Fruit fly (Drosophila melanogaster) whole organism, embryonic: ENCODE data around the gene CG9518.

Experiments
- B-H2 ChIP-seq: fragments of 200-800 bp; sonication (Bioruptor generic); optimal IDR thresholded peaks from 2 replicates; lab custom pipeline; 2018; ENCODE audit warnings: missing biosample characterization, mild to moderate bottlenecking, missing genetic modification characterization
- CG10274 ChIP-seq: fragments of 200-800 bp; sonication (Bioruptor generic); optimal IDR thresholded peaks from 3 replicates; lab custom pipeline; 2017; ENCODE audit warnings: missing biosample characterization, mild to moderate bottlenecking, missing genetic modification characterization
- CG10321 ChIP-seq: fragments of 200-800 bp; sonication (Bioruptor generic); IDR thresholded peaks from 2 replicates; pipeline ENCODE4 v1.3.6; 2022; ENCODE audit warnings: missing biosample characterization, missing genetic modification characterization
- CG11560 ChIP-seq: fragments of 200-800 bp; sonication (Bioruptor generic); IDR thresholded peaks from 3 replicates; pipeline ENCODE4 v1.3.6; 2022; ENCODE audit warnings: missing biosample characterization, missing genetic modification characterization
- CG15479 ChIP-seq: fragments of 200-800 bp; sonication (Bioruptor generic); optimal IDR thresholded peaks from 3 replicates; lab custom pipeline; 2019; ENCODE audit warnings: missing biosample characterization, mild to moderate bottlenecking, missing genetic modification characterization, moderate library complexity
- CG1602 ChIP-seq: fragments of 200-800 bp; sonication (Bioruptor generic); optimal IDR thresholded peaks from 3 replicates; lab custom pipeline; 2016; ENCODE audit warnings: missing biosample characterization, missing genetic modification characterization
- CG18476 ChIP-seq: fragments of 200-800 bp; sonication (Bioruptor generic); optimal IDR thresholded peaks from 2 replicates; lab custom pipeline; 2016; ENCODE audit warnings: missing biosample characterization, mild to moderate bottlenecking, missing genetic modification characterization
- CG18764 ChIP-seq: fragments of 200-800 bp; sonication (Bioruptor generic); optimal IDR thresholded peaks from 3 replicates; lab custom pipeline; 2016; ENCODE audit warnings: missing biosample characterization, missing genetic modification characterization
- CG2120 ChIP-seq: fragments of 200-800 bp; sonication (Bioruptor generic); optimal IDR thresholded peaks from 3 replicates; lab custom pipeline; 2016; ENCODE audit warnings: missing biosample characterization, missing genetic modification characterization
- CG2875 ChIP-seq: fragments of 200-800 bp; sonication (Bioruptor generic); optimal IDR thresholded peaks from 2 replicates; lab custom pipeline; 2017; ENCODE audit warnings: missing biosample characterization, mild to moderate bottlenecking, missing genetic modification characterization, missing genetic modification reagents
- CG32532 ChIP-seq: fragments of 200-800 bp; sonication (Bioruptor generic); IDR thresholded peaks from 2 replicates; pipeline ENCODE4 v1.3.6; 2022; ENCODE audit warnings: missing biosample characterization, missing genetic modification characterization
- CG34224 ChIP-seq: fragments of 200-800 bp; sonication (Bioruptor generic); IDR thresholded peaks from 3 replicates; pipeline ENCODE4 v1.3.6; 2022; ENCODE audit warnings: missing biosample characterization, missing genetic modification characterization; ENCODE audit not compliant: partially characterized antibody
- CG5953 ChIP-seq: fragments of 200-800 bp; sonication (Bioruptor generic); IDR thresholded peaks from 2 replicates; pipeline ENCODE4 v1.3.6; 2022; ENCODE audit warnings: missing biosample characterization, missing genetic modification characterization
- CG6654 ChIP-seq: fragments of 200-800 bp; sonication (Bioruptor generic); optimal IDR thresholded peaks from 2 replicates; lab custom pipeline; 2017; ENCODE audit warnings: missing biosample characterization, mild to moderate bottlenecking, missing genetic modification characterization
- CG6854 ChIP-seq: fragments of 200-800 bp; sonication (Bioruptor generic); optimal IDR thresholded peaks from 3 replicates; lab custom pipeline; 2017; ENCODE audit warnings: missing biosample characterization, mild to moderate bottlenecking, missing genetic modification characterization
- CG7556 ChIP-seq: fragments of 200-800 bp; sonication (Bioruptor generic); optimal IDR thresholded peaks from 2 replicates; lab custom pipeline; 2017; ENCODE audit warnings: missing biosample characterization, mild to moderate bottlenecking, missing genetic modification characterization
- CG7839 ChIP-seq: fragments of 200-800 bp; sonication (Bioruptor generic); optimal IDR thresholded peaks from 3 replicates; lab custom pipeline; 2018; ENCODE audit warnings: missing biosample characterization, mild to moderate bottlenecking, missing genetic modification characterization, moderate library complexity
- CG8089 ChIP-seq: fragments of 200-800 bp; sonication (Bioruptor generic); optimal IDR thresholded peaks from 3 replicates; lab custom pipeline; 2016; ENCODE audit warnings: missing biosample characterization, missing genetic modification characterization
- CG8290 ChIP-seq, 3 experiments: fragments of 200-800 bp; sonication (Bioruptor generic); optimal IDR thresholded peaks; 2 replicates each; lab custom pipeline; 2016 to 2019; ENCODE audit warnings: missing biosample characterization in 3 of 3, missing genetic modification characterization in 3 of 3, mild to moderate bottlenecking in 2 of 3, moderate library complexity in 1 of 3
- CG8478 ChIP-seq: fragments of >200 bp; optimal IDR thresholded peaks from 2 replicates; lab custom pipeline; 2018
- CG8924 ChIP-seq: fragments of 200-800 bp; optimal IDR thresholded peaks from 3 replicates; lab custom pipeline; 2019; ENCODE audit warnings: missing biosample characterization, mild to moderate bottlenecking, missing genetic modification characterization, moderate library complexity
- CHES-1-like ChIP-seq: fragments of 200-800 bp; sonication (Bioruptor generic); optimal IDR thresholded peaks from 2 replicates; lab custom pipeline; 2016; ENCODE audit warnings: missing biosample characterization, missing genetic modification characterization
- D19B ChIP-seq: fragments of 200-800 bp; sonication (Bioruptor generic); optimal IDR thresholded peaks from 2 replicates; lab custom pipeline; 2017; ENCODE audit warnings: missing biosample characterization, mild to moderate bottlenecking, missing genetic modification characterization
- Deaf1 ChIP-seq: fragments of 200-800 bp; optimal IDR thresholded peaks from 3 replicates; lab custom pipeline; 2019; ENCODE audit warnings: missing biosample characterization, mild to moderate bottlenecking, missing genetic modification characterization, moderate library complexity
- Ets65A ChIP-seq: fragments of 200-800 bp; sonication (Bioruptor generic); peaks from one replicate; lab custom pipeline; 2016; ENCODE audit warnings: missing biosample characterization, missing genetic modification characterization
- HLHmδ ChIP-seq: fragments of 200-800 bp; sonication (Bioruptor generic); optimal IDR thresholded peaks from 2 replicates; lab custom pipeline; 2018; ENCODE audit warnings: missing biosample characterization, mild to moderate bottlenecking, missing genetic modification characterization, moderate library complexity
- Hand ChIP-seq: fragments of 200-800 bp; sonication (Bioruptor generic); optimal IDR thresholded peaks from 2 replicates; lab custom pipeline; 2017; ENCODE audit warnings: mild to moderate bottlenecking, missing biosample characterization, missing genetic modification reagents, missing genetic modification characterization
- HmgD ChIP-seq: fragments of 200-800 bp; sonication (Bioruptor generic); optimal IDR thresholded peaks from 3 replicates; lab custom pipeline; 2016; ENCODE audit warnings: missing biosample characterization, missing genetic modification characterization
- HmgZ ChIP-seq: fragments of 200-800 bp; sonication (Bioruptor generic); optimal IDR thresholded peaks from 2 replicates; lab custom pipeline; 2018; ENCODE audit warnings: missing biosample characterization, mild to moderate bottlenecking, missing genetic modification characterization
- Hr3 ChIP-seq: fragments of 200-800 bp; sonication (Bioruptor generic); optimal IDR thresholded peaks from 3 replicates; lab custom pipeline; 2016; ENCODE audit warnings: missing biosample characterization, missing genetic modification characterization
- Mrtf ChIP-seq: fragments of 200-800 bp; sonication (Bioruptor generic); IDR thresholded peaks from 3 replicates; pipeline ENCODE4 v1.3.6; 2022; ENCODE audit warnings: missing biosample characterization, missing genetic modification characterization
- NK7.1 ChIP-seq: fragments of 200-800 bp; sonication (Bioruptor generic); optimal IDR thresholded peaks from 3 replicates; lab custom pipeline; 2016; ENCODE audit warnings: missing biosample characterization, missing genetic modification characterization
- Optix ChIP-seq: fragments of 200-800 bp; sonication (Bioruptor generic); IDR thresholded peaks from 3 replicates; pipeline ENCODE4 v1.3.6; 2022; ENCODE audit warnings: missing biosample characterization, missing genetic modification characterization
- Pdp1 ChIP-seq, 2 experiments: fragments of 200-800 bp; sonication (Bioruptor generic); optimal IDR thresholded peaks; 3 replicates each; lab custom pipeline; 2016; ENCODE audit warnings: missing biosample characterization in 2 of 2, missing genetic modification characterization in 2 of 2, mild to moderate bottlenecking in 1 of 2, moderate library complexity in 1 of 2
- Sox100B ChIP-seq: fragments of 200-800 bp; sonication (Bioruptor generic); optimal IDR thresholded peaks from 3 replicates; lab custom pipeline; 2018; ENCODE audit warnings: missing biosample characterization, mild to moderate bottlenecking, missing genetic modification characterization
- YL-1 ChIP-seq: fragments of 200-800 bp; sonication (Bioruptor generic); optimal IDR thresholded peaks from 3 replicates; lab custom pipeline; 2017; ENCODE audit warnings: missing biosample characterization, mild to moderate bottlenecking, missing genetic modification characterization
- al ChIP-seq: fragments of 200-800 bp; sonication (Bioruptor generic); IDR thresholded peaks from 2 replicates; pipeline ENCODE4 v1.3.6; 2022; ENCODE audit warnings: missing biosample characterization, missing genetic modification characterization
- ato ChIP-seq: fragments of 200-800 bp; sonication (Bioruptor generic); IDR thresholded peaks from 2 replicates; pipeline ENCODE4 v1.3.6; 2022; ENCODE audit warnings: missing biosample characterization, missing genetic modification characterization; ENCODE audit not compliant: partially characterized antibody
- cg ChIP-seq: fragments of 200-800 bp; sonication (Bioruptor generic); optimal IDR thresholded peaks from 3 replicates; lab custom pipeline; 2019; ENCODE audit warnings: missing biosample characterization, mild to moderate bottlenecking, missing genetic modification characterization, moderate library complexity
- ftz-f1 ChIP-seq: fragments of 200-800 bp; sonication (Bioruptor generic); optimal IDR thresholded peaks from 2 replicates; lab custom pipeline; 2016; ENCODE audit warnings: missing biosample characterization, missing genetic modification characterization
- hb ChIP-seq: fragments of 200-800 bp; sonication (Bioruptor generic); IDR thresholded peaks from 3 replicates; pipeline ENCODE4 v1.3.6; 2022; ENCODE audit warnings: missing biosample characterization, missing genetic modification characterization; ENCODE audit not compliant: partially characterized antibody
- her ChIP-seq: fragments of 200-800 bp; sonication (Bioruptor generic); optimal IDR thresholded peaks from 2 replicates; lab custom pipeline; 2016; ENCODE audit warnings: missing biosample characterization, missing genetic modification characterization
- maf-S ChIP-seq: fragments of 200-800 bp; sonication (Bioruptor generic); optimal IDR thresholded peaks from 2 replicates; lab custom pipeline; 2016; ENCODE audit warnings: missing biosample characterization, missing genetic modification characterization
- nom ChIP-seq: fragments of 200-800 bp; sonication (Bioruptor generic); optimal IDR thresholded peaks from 2 replicates; lab custom pipeline; 2017; ENCODE audit warnings: missing biosample characterization, missing genetic modification characterization, mild to moderate bottlenecking, moderate library complexity, missing genetic modification reagents
- pfk ChIP-seq: fragments of 200-800 bp; sonication (Bioruptor generic); optimal IDR thresholded peaks from 2 replicates; lab custom pipeline; 2018; ENCODE audit warnings: missing biosample characterization, mild to moderate bottlenecking, missing genetic modification characterization, moderate library complexity
- sc ChIP-seq, 3 experiments: fragments of >200 bp in 2 of 3; fragments of 200-800 bp in 1 of 3; sonication (Bioruptor generic) in 1 of 3; optimal IDR thresholded peaks; 2 replicates in 2 of 3; 3 replicates in 1 of 3; lab custom pipeline; 2017; ENCODE audit warnings: mild to moderate bottlenecking in 1 of 3, missing biosample characterization in 1 of 3, missing genetic modification characterization in 1 of 3, missing genetic modification reagents in 1 of 3
- sens-2 ChIP-seq: fragments of 200-800 bp; sonication (Bioruptor generic); IDR thresholded peaks from 2 replicates; pipeline ENCODE4 v1.3.6; 2022; ENCODE audit warnings: missing biosample characterization, missing genetic modification characterization
- wek ChIP-seq: fragments of 200-800 bp; sonication (Bioruptor generic); optimal IDR thresholded peaks from 3 replicates; lab custom pipeline; 2018; ENCODE audit warnings: missing biosample characterization, mild to moderate bottlenecking, missing genetic modification characterization, moderate library complexity
- z ChIP-seq: fragments of 200-800 bp; sonication (Bioruptor generic); IDR thresholded peaks from 3 replicates; pipeline ENCODE4 v1.3.6; 2022; ENCODE audit warnings: missing biosample characterization, missing genetic modification characterization

CG9518 gene

DNA sequence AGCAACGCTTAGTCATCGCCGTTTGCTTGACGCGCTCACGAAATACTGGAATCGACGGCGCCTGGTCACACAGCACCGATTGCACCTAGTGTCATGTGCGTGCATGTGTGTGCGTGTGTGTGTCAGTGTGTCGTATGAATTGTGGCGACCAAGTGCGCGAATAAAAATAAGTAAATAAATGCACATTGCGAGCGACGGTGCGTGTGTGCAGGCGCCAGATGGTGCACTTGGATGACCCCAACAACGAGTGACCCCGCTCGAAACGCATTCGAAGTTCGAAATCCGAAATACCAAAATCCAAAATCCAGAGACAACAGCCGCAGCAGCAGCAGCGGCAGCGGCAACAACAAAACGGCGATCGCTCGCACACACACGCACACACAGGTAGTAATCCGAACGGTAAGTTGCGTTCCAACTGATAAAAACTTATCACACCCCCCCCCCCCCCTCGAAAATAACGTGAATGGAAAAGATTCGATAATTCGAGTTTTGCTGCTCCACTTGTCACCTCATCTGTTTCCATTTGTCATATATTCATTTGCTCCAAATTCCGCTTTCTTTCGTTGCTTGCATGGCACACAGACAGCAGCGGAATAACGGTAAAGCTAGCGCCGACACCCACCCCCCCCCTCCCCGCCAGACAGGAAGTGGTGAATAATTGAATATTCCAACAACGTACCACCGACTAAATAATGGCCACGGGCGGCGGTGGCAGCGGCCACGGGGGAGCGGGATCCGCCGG, 38.2 kb downstream of the CG9518 start, which contains the start of gene CG14411 (continued):
- TF ChIP-seq CG11560 (tag; lab: Robert Waterston, UW) (no peak), ftz-f1 (GFP tag; lab: Kevin White, UChicago) (no peak), CG10274 (no peak), CG5953 (GFP tag; lab: Robert Waterston, UW) (no peak), CG8089 (GFP tag; lab: Kevin White, UChicago) (no peak), Hr3 (GFP tag; lab: Kevin White, UChicago) (no peak), CG7839 (tag; lab: Kevin White, UChicago) (no peak), CG34224 (GFP tag; lab: Robert Waterston, UW) (no peak), Ets65A (GFP tag; lab: Kevin White, UChicago) (no peak), CG6654 (GFP tag; lab: Kevin White, UChicago) (no peak), nom (GFP tag; lab: Kevin White, UChicago) (peak; percentile 18), Sox100B (no peak), CG8478 (lab: Kevin White, UChicago) (peak; percentile 28), CG2120 (GFP tag; lab: Kevin White, UChicago) (no peak), CG32532 (no peak), CHES-1-like (GFP tag; lab: Kevin White, UChicago) (no peak), pfk (GFP tag; lab: Kevin White, UChicago) (peak; percentile 91), CG7556 (no peak), CG8290 (GFP tag; optimal IDR thresholded peaks at IDR 0.05; lab: Kevin White, UChicago) (no peak), CG8290 (tag; optimal IDR thresholded peaks at IDR 0.05; lab: Kevin White, UChicago) (peak in 1 of 2 experiments; percentile 35), CG18476 (GFP tag; lab: Kevin White, UChicago) (no peak), CG1602 (no peak), sens-2 (no peak), CG15479 (GFP tag; lab: Kevin White, UChicago) (peak; percentile 18), Hand (GFP tag; lab: Kevin White, UChicago) (no peak), hb (GFP tag; lab: Robert Waterston, UW) (no peak), CG6854 (GFP tag; lab: Kevin White, UChicago) (no peak), maf-S (GFP tag; lab: Kevin White, UChicago) (no peak), Mrtf (GFP tag; lab: Robert Waterston, UW) (no peak), wek (GFP tag; lab: Kevin White, UChicago) (no peak), HmgD (peak; percentile 1), NK7.1 (no peak), CG8924 (tag; lab: Kevin White, UChicago) (peak; percentile 31), HmgZ (no peak), CG18764 (GFP tag; lab: Kevin White, UChicago) (no peak), B-H2 (GFP tag; lab: Kevin White, UChicago) (no peak), Optix (GFP tag; lab: Robert Waterston, UW) (no peak), D19B (GFP tag; lab: Kevin White, UChicago) (no peak), cg (peak; percentile 91), z (no peak), Deaf1 (tag; lab: Kevin White, UChicago) (no peak), YL-1 (GFP tag; lab: Kevin White, UChicago) (peak; percentile 58), sc (optimal IDR thresholded peaks at IDR 0.05; lab: Kevin White, UChicago) (no peak), sc (GFP tag; optimal IDR thresholded peaks at IDR 0.05; lab: Kevin White, UChicago) (no peak), HLHmδ (peak; percentile 6), her (GFP tag; lab: Kevin White, UChicago) (no peak), CG10321 (GFP tag; lab: Robert Waterston, UW) (no peak), CG2875 (GFP tag; lab: Kevin White, UChicago) (no peak), al (GFP tag; lab: Robert Waterston, UW) (no peak), Pdp1 (GFP tag; optimal IDR thresholded peaks at IDR 0.05; lab: Kevin White, UChicago) (no peak), ato (GFP tag; lab: Robert Waterston, UW) (no peak)
